Fruit fly (Drosophila melanogaster) whole organism, adult: Measurements from ENCODE around the gene CG17819.

Experiments
- CG12768 ChIP-seq: fragments of 200-800 bp; sonication (Bioruptor generic); optimal IDR thresholded peaks from 2 replicates; lab custom pipeline; 2017; ENCODE audit warnings: missing biosample characterization, missing genetic modification characterization, mild to moderate bottlenecking, moderate library complexity, missing genetic modification reagents
- CG1620 ChIP-seq: fragments of 200-800 bp; sonication (Bioruptor generic); optimal IDR thresholded peaks from 2 replicates; lab custom pipeline; 2016; ENCODE audit warnings: missing biosample characterization, missing genetic modification characterization
- CG33017 ChIP-seq: fragments of 200-800 bp; sonication (Bioruptor generic); optimal IDR thresholded peaks from 2 replicates; lab custom pipeline; 2018; ENCODE audit warnings: missing biosample characterization, mild to moderate bottlenecking, missing genetic modification characterization, moderate library complexity
- CG7045 ChIP-seq: fragments of 200-800 bp; sonication (Bioruptor generic); optimal IDR thresholded peaks from 2 replicates; lab custom pipeline; 2017; ENCODE audit warnings: missing biosample characterization, mild to moderate bottlenecking, missing genetic modification characterization
- CG7101 ChIP-seq: fragments of 200-800 bp; sonication (Bioruptor generic); optimal IDR thresholded peaks from 2 replicates; lab custom pipeline; 2018; ENCODE audit warnings: missing biosample characterization, mild to moderate bottlenecking, missing genetic modification characterization, moderate library complexity
- Clk ChIP-seq: fragments of 200-800 bp; sonication (Bioruptor generic); optimal IDR thresholded peaks from 2 replicates; lab custom pipeline; 2017; ENCODE audit warnings: missing biosample characterization, missing genetic modification characterization
- Hr96 ChIP-seq: fragments of 200-800 bp; sonication (Bioruptor generic); optimal IDR thresholded peaks from 2 replicates; lab custom pipeline; 2016; ENCODE audit warnings: missing biosample characterization, missing genetic modification characterization
- Mnt ChIP-seq: fragments of 200-800 bp; sonication (Bioruptor generic); optimal IDR thresholded peaks from 2 replicates; lab custom pipeline; 2016; ENCODE audit warnings: missing biosample characterization, mild to moderate bottlenecking, missing genetic modification characterization
- bab1 ChIP-seq: fragments of 200-800 bp; sonication (Bioruptor generic); optimal IDR thresholded peaks from 3 replicates; lab custom pipeline; 2019; ENCODE audit warnings: missing biosample characterization, mild to moderate bottlenecking, missing genetic modification characterization, moderate library complexity
- cnc ChIP-seq, 2 experiments: fragments of >200 bp; optimal IDR thresholded peaks; 2 replicates each; lab custom pipeline; 2017
- ovo ChIP-seq: fragments of 200-800 bp; sonication (Bioruptor generic); optimal IDR thresholded peaks from 2 replicates; lab custom pipeline; 2016; ENCODE audit warnings: missing biosample characterization, missing genetic modification characterization
- pad ChIP-seq: fragments of 200-800 bp; sonication (Bioruptor generic); optimal IDR thresholded peaks from 3 replicates; lab custom pipeline; 2017; ENCODE audit warnings: missing biosample characterization, missing genetic modification characterization, mild to moderate bottlenecking, moderate library complexity, missing genetic modification reagents
- tj ChIP-seq: fragments of 200-800 bp; sonication (Bioruptor generic); optimal IDR thresholded peaks from 3 replicates; lab custom pipeline; 2017; ENCODE audit warnings: missing biosample characterization, mild to moderate bottlenecking, missing genetic modification characterization, moderate library complexity
- toe ChIP-seq: fragments of 200-800 bp; sonication (Bioruptor generic); optimal IDR thresholded peaks from 2 replicates; lab custom pipeline; 2016; ENCODE audit warnings: missing biosample characterization, missing genetic modification characterization

dm6 chr3R:21888696-21889602 is 3.6 kb upstream of the CG17819 start, which contains the start of gene CG43844:
- TF ChIP-seq Mnt (GFP tag; lab: Kevin White, UChicago) (no peak), CG33017 (tag; lab: Kevin White, UChicago) (peak; percentile 22), pad (GFP tag; lab: Kevin White, UChicago) (no peak), CG7045 (no peak), toe (GFP tag; lab: Kevin White, UChicago) (no peak), Hr96 (GFP tag; lab: Kevin White, UChicago) (no peak), CG7101 (tag; lab: Kevin White, UChicago) (no peak), ovo (GFP tag; lab: Kevin White, UChicago) (no peak), cnc (optimal IDR thresholded peaks at IDR 0.05; lab: Kevin White, UChicago) (no peak), CG12768 (GFP tag; lab: Kevin White, UChicago) (peak; percentile 4), Clk (GFP tag; lab: Kevin White, UChicago) (no peak), bab1 (GFP tag; lab: Kevin White, UChicago) (peak; percentile 15), CG1620 (GFP tag; lab: Kevin White, UChicago) (no peak), tj (GFP tag; lab: Kevin White, UChicago) (no peak)
